Worm (Caenorhabditis elegans): ENCODE data around the gene aat-2.

DNA sequence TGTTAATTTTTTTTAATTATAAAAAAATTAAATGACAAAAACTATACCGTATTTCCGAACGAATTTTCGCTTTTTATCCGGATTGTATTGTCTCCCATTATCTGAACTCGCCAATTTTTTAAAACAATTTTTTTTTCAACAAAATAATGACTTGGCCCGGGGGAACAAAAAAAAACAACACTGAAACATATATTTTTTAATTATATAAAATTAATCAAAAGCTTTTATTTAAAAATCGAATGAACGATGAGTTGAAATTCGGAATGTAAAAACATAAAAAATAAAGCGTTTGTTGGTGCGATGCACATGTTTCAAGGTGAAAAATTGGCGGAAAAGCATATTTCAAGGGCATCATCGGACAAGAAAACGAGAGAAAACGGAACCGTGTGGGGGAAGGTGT, 32.6 kb downstream of the aat-2 start, which contains the start of gene mdt-27:
- TF ChIP-seq elt-3 (tag; optimal IDR thresholded peaks at IDR 0.05) (no peak), ztf-11 (tag; optimal IDR thresholded peaks at IDR 0.05) (no peak), snpc-4 (tag; optimal IDR thresholded peaks at IDR 0.05) (no peak), hlh-1 (tag; optimal IDR thresholded peaks at IDR 0.05) (no peak), unc-62 (GFP tag; optimal IDR thresholded peaks at IDR 0.05) (no peak), lin-32 (GFP tag; optimal IDR thresholded peaks at IDR 0.05) (no peak), nhr-76 (tag; optimal IDR thresholded peaks at IDR 0.05) (no peak), unc-39 (tag; optimal IDR thresholded peaks at IDR 0.05) (no peak), mep-1 (tag; optimal IDR thresholded peaks at IDR 0.05) (no peak), lin-13 (tag; optimal IDR thresholded peaks at IDR 0.05) (no peak), tbx-8 (GFP tag; optimal IDR thresholded peaks at IDR 0.05) (no peak)

Measured in whole organism, mixed stage, embryonic.